Worm (Caenorhabditis elegans): ENCODE data around the gene rsp-2.

DNA sequence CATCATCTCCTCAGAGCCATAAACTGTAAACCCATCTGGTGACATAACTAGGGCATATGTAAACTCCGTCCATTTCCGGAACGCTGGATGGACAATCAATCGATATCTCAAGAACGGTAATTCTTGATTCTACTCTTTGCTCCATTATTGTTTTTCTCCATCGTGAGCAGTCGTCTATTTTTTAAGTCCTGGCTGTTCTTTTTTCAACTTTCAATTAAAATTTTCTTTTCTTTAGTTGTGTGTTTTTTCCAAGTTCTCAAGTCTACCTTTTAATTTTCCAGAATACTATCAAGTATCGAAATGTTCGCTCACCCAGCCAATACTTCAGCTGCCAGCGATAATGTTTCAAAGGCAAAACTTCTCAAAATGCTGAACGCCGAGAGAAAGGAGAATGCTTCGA is 18.8 kb downstream of the rsp-2 start, which contains the start of gene C05D12.5:
- TF ChIP-seq ztf-23 (GFP tag; IDR thresholded peaks at IDR 0.05) (no peak), flt-1 (GFP tag; IDR thresholded peaks at IDR 0.05) (no peak), klf-2 (GFP tag; conservative IDR thresholded peaks at IDR 0.05) (no peak), ref-1 (GFP tag; conservative IDR thresholded peaks at IDR 0.05) (no peak)
